Worm (Caenorhabditis elegans): ENCODE results near the gene M163.1.

M163.1 gene

DNA sequence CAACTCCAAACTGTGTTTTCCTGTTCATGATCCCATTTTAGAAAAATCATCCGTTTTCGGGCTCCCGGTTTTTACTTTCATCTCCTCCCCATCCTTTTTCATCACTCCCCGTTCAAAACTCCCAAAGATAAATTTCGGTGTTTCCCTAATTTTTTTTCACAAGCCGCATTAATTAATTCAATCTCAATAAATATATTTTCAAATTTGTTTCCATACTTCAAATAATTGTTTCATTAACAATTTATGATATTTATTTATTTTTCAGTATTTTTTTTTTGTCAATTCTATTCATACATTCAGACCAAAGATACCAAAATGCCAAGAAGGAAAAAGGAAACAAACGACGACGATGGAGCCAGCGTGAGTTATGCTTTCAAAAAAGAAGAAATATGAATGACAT, 16.8 kb upstream of the M163.1 start, which contains the start of gene D1025.1:
TSS of gene D1025.1 (plus strand) at position 301 of the 400 bp plus-strand sequence.
- no peak for TF ChIP-seq unc-62 (GFP tag; optimal IDR thresholded peaks at IDR 0.05)

DNA sequence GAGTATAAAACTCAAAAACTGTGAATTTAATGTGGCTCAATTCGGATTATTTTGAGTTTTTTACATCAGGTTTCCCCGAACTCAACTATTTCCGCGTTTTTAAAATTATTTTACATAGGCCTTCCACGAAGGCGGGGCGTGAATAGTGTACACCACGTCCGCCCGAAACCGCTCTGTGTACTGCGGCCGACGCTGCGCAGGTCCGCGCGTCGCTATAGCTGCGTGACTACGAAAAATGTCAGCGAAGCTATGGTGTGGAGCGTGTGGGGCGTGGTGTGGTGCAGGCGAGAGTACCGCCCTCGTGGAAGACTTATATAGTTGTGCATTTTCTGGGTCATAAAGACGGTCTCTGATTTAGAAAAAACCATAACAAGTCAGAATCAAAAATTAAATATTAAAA, 14.2 kb upstream of the M163.1 start:
- TF ChIP-seq unc-62 (GFP tag; optimal IDR thresholded peaks at IDR 0.05), result no peak

DNA sequence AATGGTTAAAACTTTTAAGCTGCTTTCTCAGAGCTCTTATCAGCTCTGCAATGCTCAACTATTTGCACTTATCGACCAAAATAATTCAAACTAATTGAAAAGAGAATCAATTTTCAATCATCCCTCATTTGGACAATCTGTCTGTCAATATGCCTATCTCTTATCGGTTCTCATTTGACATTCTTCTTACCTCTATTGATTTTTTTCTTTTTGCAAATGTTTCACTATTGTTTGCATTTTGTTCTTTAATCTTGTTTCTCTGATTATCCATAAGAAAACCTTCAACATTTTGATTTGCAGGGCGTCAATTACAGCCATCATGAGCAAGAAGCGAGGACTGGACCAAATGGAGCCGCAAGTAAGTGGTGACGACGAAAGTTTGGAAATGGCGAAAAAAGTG, 12.9 kb upstream of the M163.1 start, which contains the start of gene D1025.10:
TSS of gene D1025.10 (plus strand) at position 301 of the 400 bp plus-strand sequence.
- no peak for TF ChIP-seq unc-62 (GFP tag; optimal IDR thresholded peaks at IDR 0.05)

DNA sequence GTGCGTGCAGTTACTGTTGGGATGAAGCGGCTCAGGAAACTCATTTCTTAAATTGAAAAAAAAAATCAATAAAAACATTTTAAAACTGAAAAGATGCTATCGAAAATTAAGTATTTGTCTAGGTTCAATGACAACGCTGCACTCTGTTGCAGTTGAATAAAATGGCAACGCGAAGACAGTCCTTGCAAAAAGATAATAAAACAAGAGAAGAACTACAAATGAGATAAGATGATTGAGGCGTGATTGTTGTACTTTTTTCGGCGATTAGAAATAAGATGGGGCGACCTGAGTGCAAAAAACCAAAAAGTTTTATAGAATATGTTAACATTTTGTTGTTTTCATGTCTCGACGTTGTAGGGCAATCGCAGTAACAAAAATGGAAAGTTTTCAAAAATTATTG, 11.4 kb upstream of the M163.1 start, which contains the start of gene gcsh-1:
TSS of gene gcsh-1 (minus strand) at position 46 of the 400 bp plus-strand sequence.
- TF ChIP-seq unc-62 (GFP tag; optimal IDR thresholded peaks at IDR 0.05), result no peak

DNA sequence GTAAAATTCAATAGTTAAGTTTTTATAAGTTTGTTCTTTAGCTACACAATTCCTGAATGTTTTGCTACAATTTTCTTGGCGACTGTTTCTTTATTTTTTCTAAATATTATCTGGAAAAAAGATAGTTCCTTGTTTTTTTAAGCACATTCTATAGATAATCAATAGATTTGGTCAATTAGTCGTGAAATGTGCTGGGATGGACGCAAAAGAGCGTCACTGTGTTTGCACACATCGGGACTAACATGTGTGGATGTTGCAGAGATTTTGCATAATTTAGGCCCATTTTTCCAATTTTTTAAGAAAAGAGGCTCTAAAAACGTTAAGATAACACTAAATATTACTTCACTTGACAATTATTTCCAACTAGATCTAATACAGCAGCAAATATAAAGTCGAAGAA, 9.8 kb upstream of the M163.1 start:
- TF ChIP-seq unc-62 (GFP tag; optimal IDR thresholded peaks at IDR 0.05), result no peak

DNA sequence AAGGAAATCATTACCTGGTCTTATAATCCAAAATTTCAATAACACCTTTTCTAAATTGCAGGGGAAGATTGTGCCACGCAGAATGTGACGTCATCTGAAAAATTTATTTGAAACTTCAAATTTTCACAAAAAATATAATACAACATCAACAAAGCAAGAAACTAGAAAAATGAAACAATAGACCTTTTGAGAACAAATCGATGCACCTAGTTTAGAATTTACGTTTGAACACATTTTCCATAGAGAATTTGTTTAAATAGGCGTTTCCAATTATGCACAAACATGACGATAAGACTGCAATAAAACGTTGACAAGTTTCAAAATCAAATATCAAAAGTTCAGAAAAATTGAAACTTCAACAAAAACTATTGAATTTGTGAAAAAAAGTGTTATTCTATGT, 9.2 kb upstream of the M163.1 start, which contains the start of gene fbxa-141:
TSS of gene fbxa-141 (minus strand) at position 101 of the 400 bp plus-strand sequence.
- no peak for TF ChIP-seq unc-62 (GFP tag; optimal IDR thresholded peaks at IDR 0.05)

DNA sequence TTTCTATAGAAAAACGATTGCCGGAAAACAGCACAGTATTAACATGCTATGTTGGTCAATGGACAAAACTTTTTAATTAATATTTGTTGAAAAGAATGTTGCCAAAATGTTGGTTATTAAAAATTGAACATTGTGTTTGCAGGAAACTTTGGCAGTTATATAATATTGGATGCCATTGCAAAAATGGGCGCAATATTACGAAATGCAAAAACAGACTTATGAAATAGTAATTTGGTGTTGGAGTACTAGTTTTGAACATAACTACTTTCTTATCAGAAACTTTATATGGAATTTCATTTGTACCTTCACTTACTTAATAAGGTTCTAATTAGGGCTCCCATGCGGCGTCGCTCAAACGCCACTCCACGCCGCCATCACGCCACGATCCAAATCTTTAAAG, 6.7 kb upstream of the M163.1 start:
- no peak for TF ChIP-seq unc-62 (GFP tag; optimal IDR thresholded peaks at IDR 0.05)

DNA sequence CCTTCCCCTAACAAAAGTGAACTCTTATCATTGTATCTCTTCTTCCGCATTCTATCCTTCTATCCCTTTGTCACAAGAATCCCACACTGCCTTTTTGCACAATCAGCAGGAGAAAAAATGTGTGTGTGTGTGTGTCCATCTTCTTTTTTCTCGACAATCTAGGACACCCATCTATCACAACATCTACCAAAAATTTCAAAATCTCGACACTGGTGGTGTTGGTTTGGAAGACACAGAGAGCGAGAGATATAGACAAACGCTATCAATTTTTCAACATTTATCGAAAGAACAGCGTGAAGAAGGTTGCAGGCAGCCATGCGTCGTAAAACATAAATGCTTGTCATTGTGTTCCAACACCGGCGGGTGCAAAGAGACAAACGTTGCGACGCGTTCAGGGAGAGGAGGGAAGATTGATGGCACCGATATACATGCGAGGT, 5.2 kb upstream of the M163.1 start:
- no peak for TF ChIP-seq unc-62 (GFP tag; optimal IDR thresholded peaks at IDR 0.05)

DNA sequence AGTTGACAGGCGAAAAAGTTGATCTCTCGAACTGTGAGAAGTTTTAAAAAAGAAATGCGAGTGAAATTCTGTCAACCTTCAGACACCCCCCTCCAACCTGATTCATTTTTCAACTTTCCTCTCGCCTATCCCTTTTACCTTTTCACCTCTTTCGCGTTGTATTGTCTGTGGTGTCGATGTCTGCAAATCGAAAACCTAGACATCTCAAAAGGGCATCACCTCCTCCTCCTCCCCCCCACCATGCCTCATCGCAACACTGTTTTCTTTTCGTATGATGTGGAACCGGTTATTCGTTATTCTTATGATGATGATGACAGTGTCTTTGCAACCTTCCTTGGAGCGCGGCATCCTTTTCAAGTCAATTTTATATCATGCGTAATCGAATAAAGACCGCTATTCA, 4.4 kb upstream of the M163.1 start:
- no peak for TF ChIP-seq unc-62 (GFP tag; optimal IDR thresholded peaks at IDR 0.05)

DNA sequence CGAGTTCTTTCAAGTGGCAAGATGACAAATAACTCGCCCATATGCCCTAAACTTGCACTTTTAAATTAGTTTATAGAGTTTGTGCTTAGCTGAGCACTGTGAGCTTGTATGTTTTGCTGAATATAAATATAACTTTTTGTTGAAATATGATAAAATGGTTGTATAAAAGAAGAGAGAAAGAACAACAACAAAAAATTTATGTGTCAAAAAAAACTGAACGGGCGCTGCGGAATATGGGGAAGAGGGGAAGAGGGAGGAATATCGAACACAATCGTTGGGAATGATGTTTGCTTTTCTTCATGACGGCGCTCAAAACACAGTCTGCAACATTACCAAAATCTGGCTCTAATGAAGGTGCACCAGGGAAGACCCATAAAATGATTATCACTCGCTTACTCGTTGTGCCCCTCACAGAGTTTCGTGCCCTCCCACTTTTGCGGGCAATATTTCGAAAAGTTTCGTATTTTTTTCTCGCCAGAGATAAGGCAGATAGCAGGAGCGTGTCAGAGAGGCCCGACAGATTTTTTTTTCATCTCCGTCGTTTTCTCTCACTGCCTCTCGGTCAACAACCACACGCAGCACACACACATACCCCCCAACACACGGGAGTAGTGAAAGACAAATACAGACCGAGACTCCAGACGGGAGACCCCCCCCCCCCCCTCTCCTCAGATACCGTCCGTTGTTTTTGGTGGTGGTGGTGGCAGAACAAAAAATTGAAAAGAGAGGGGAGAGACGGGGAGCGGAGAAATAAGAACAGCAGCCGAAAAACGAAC, 2.1 kb upstream of the M163.1 start:
- TF ChIP-seq unc-62 (GFP tag; optimal IDR thresholded peaks at IDR 0.05), result no peak

DNA sequence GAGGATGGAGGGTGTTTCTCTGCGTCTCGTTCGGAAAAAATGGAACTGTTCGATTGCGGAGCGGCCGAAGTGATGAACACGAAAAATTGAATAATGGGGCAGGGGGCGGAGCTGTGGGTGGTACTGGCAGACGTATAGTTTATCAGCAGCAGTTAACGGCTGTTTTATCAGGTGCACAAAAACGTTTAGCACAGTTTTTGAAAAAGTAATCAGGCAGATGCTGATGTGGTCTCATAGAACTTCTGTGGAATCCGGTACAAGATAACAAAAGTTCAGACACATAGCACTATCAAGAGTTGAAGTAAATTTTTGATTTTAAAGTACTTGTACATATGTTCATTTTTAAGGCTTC, 903 bp upstream of the M163.1 start:
- TF ChIP-seq unc-62 (GFP tag; optimal IDR thresholded peaks at IDR 0.05), result no peak

DNA sequence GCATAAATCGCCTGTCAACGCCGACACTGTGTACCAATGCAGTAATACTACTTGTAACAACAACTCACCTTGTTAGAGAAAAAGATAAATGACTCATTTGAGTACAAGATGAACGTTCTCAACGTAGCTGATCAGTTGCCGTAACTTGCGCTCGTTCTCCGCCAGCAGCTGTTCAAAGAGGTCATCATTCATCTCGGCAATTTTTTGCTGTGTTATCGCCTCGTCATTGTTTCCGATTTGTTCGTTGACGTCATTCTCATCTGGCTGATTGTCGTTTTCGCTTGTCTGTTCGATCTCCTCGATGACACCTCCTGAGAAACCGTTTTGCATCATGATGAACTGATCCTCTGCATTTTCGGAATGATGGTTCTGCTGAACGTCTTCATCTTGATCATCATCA, 342 bp downstream of the M163.1 start:
- TF ChIP-seq unc-62 (GFP tag; optimal IDR thresholded peaks at IDR 0.05), result no peak

DNA sequence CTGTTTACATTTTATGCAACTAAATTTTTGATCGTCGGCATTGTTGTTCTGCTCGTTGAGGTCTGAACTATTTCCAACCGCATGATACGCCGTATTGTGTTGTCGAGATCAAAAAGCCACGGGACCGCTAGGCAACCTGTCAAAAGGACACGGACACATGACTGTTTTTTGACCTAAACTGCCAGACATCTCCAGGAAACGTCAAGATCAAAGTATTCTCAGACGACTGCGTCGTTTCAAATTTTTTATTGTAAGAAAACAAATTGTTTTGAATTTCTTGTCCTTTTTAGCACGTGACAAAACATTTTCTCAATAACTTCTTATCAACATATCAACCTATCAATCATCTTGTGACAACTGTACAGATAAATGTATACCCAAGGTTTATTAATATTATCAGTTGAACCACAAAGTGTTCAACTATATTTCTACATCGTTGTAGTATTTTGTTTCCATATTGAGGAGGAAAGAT, 1.5 kb downstream of the M163.1 start:
- TF ChIP-seq unc-62 (GFP tag; optimal IDR thresholded peaks at IDR 0.05), result no peak

DNA sequence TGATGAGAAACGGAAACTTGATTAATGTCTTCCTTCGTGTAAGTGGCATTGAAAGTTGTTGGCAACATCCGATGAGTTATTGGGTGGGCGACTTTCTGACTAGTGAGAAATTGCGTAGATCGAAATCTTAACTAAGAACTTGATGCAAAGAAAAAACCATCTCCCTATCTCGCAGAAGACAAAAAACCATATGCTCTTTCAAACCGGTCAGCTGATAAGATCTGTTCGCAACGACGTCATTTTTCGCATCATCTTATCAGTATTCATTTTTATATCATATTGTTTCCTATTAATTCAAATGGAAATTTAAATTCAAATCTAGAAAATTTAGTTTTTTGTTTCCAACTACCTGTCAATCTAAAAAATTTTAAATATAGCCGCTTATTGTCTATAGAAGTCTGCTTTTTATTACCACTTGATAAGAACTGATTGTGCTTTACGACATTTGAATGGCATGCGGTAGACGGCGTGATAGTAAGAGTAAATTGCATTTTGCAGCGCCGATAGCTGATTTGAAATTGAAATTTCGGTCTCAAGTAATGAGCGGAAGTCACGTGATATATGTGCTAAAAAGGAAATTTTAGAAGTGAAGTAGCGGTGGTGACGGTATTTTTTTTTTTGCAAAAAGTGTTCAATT, 3.1 kb downstream of the M163.1 start:
- TF ChIP-seq unc-62 (GFP tag; optimal IDR thresholded peaks at IDR 0.05), result no peak

DNA sequence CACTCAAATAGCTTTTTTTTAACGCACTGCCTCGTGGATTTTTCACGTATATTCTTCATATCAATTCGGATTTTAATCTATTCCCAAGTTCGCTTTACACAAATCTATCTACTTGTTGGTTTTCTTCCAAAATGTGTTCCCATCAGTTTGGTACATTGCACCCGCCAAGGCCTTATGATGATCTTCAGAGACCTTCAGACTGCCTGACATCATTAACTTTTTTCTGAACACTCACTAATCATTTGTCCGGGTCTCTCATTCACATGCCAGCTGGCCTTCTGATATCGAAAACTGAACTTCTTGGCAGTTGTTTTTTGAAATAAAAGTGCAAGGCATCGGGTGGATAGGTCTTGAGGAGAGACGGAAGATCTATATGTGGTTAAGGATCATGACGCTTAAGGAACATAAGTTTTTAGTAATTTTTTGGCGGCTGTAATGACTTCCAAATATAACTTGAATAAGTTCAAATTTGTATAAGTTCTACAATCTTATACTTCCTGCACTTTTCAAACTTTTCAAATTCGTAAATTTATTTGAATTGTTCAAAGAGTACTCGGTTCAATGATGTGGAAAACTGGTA, 3.7 kb downstream of the M163.1 start:
- TF ChIP-seq unc-62 (GFP tag; optimal IDR thresholded peaks at IDR 0.05), result no peak

DNA sequence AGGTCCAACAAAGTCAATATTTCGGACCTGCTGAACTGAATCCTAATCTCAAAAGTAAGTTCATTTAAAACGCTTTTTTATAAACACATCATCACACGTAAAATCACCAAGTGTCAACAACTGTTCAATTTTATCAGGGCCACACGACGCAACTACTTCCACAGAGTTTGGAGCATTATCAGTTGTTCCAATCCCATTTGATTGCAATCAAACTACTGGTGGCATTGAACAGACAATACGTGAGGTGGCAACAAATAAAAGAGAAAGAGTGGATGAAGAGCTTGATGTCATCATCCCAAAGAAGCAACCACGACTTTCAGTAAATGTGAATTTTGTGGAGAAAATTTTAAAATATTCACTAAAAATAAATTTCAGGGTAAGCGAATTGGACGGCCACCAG, 7.1 kb downstream of the M163.1 start:
- TF ChIP-seq unc-62 (GFP tag; optimal IDR thresholded peaks at IDR 0.05), result no peak

DNA sequence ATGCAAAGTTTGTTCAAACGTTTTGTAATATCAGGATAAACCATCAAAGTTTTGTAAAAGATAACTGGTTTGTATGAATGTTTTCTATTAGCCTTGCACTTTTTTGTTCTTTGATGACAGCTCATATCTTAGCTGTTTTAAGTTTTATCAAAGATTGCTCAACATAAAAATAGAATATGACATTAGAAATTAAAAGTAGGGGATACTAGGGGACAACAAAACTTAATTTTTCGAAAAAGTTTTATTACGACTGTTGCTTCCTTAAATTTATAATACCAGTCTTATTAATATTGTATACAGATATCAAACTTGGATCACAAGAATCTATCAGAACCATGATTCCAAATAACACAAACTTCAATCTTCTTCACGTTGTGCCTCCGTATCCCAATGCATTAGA, 7.8 kb downstream of the M163.1 start, which contains the start of gene ztf-14:
TSS of gene ztf-14 (plus strand) at position 301 of the 400 bp plus-strand sequence.
- no peak for TF ChIP-seq unc-62 (GFP tag; optimal IDR thresholded peaks at IDR 0.05)
